Fruit fly (Drosophila melanogaster): ENCODE data around the gene CG18266.

Gene CG18266

DNA sequence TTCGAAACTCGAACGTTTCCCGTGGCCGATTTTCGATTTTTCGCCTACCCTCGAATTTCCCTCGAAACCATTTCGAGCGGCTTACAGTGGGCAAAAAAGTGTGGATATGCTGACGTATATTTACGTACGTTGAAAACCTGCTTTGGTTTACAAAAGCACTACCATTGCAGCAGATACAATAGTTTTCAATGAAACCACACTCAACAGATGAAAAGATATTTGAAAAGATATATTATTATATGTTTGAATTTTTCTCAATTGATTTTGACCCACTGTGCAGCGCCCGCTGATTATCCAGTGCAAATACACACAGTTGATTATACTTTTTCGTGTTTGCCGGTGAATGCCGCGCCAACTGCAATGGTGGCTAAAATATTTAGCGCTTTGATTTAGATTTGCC is 13.5 kb downstream of the CG18266 start:
- TF ChIP-seq CG14711 (tag; optimal IDR thresholded peaks at IDR 0.05): no peak
- no peak for TF ChIP-seq bab1 (GFP tag; optimal IDR thresholded peaks at IDR 0.05)
- TF ChIP-seq CG33017 (tag; optimal IDR thresholded peaks at IDR 0.05): no peak
- TF ChIP-seq ovo (GFP tag; optimal IDR thresholded peaks at IDR 0.05): no peak
- no peak for TF ChIP-seq kay (GFP tag; ENCODE audit: borderline replicate concordance)
- no peak for TF ChIP-seq Clk (GFP tag; optimal IDR thresholded peaks at IDR 0.05)
- no peak for TF ChIP-seq cic (GFP tag; optimal IDR thresholded peaks at IDR 0.05)

DNA sequence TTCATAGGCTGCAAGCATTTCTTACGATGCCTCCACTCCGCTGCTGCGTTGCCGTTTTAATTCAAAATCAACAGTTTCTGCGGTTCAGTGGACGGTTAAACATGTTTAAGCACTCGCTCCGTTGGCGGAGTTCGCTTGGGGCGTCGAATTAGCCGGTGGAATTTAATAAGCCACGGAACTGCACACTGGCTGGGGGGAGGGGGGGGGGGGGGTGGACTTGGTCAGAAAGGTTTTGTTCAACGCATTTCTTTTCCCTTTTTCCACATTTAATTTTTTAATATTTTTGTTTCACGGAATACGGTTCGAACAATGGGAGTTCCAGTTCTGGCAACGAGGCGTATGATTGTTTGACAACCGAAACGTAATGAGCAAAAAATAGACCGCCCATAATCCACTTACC is 14.0 kb downstream of the CG18266 start:
- TF ChIP-seq CG1620 (GFP tag; optimal IDR thresholded peaks at IDR 0.05): no peak

DNA sequence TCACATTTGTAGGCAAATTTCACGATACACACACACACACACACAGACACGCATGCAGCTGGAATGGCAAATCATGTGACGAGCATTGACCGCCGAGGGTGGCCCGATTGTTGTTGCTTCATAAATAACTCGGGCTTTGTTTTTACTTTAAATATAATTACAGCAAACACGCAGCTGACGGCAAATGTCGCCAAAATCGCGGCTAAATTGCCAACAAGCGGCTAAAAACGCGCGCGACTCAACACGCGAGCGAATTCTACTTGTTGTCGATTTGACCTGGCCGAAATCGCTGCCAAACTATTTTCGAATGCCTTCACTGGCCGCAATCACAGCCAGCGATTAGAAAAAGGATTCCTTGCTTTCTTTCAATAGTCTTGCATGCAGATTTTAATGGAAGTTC is 20.6 kb downstream of the CG18266 start:
- TF ChIP-seq tj (GFP tag; optimal IDR thresholded peaks at IDR 0.05) (no peak), toe (GFP tag; optimal IDR thresholded peaks at IDR 0.05) (no peak), CG5204 (GFP tag; optimal IDR thresholded peaks at IDR 0.05) (no peak), CG33017 (tag; optimal IDR thresholded peaks at IDR 0.05) (no peak), Clk (GFP tag; optimal IDR thresholded peaks at IDR 0.05) (no peak), cic (GFP tag; optimal IDR thresholded peaks at IDR 0.05) (no peak), Hr96 (GFP tag; optimal IDR thresholded peaks at IDR 0.05) (no peak), CG12768 (GFP tag; optimal IDR thresholded peaks at IDR 0.05) (no peak), CG7045 (GFP tag; optimal IDR thresholded peaks at IDR 0.05) (no peak), CG7101 (tag; optimal IDR thresholded peaks at IDR 0.05) (no peak), ovo (GFP tag; optimal IDR thresholded peaks at IDR 0.05) (no peak), Crg-1 (GFP tag; optimal IDR thresholded peaks at IDR 0.05) (no peak), CG1620 (GFP tag; optimal IDR thresholded peaks at IDR 0.05) (no peak)

DNA sequence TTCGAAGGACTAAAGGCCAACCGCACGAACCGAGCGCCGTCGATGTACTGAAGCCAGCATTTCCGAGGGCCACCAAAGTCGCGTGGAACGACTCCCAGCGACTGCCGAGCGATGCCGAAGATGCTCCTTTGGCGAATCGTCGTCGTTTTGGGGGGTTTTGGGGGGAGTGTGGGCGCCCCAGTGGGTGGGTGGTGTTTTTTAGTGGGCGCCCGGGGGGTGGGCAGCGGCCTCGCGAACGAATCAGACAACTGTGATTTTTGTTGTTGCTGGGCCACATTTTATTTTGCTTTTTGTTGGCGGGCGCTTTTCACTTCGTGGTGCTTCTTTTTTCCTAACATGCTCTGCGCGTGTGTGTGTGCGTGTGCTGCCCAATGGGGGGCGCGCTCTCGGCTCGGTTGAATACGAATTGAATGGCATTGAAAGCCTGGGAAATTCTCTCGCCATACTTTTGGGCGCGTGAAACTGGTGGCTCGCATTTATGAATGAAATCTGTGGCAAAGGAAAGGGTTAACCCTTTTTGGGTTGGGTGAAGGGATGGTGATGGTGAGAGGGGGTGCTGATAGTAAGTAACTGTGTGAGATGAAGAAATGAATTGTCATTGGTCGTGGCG is 21.4 kb downstream of the CG18266 start, which contains the start of gene DIP-eta:
TSS of gene DIP-eta (minus strand) at position 51 of the 610 bp plus-strand sequence.
- TF ChIP-seq kay (GFP tag; ENCODE audit: borderline replicate concordance): no peak
- no peak for TF ChIP-seq CG5204 (GFP tag; optimal IDR thresholded peaks at IDR 0.05)
- TF ChIP-seq cic (GFP tag; optimal IDR thresholded peaks at IDR 0.05): no peak
- peak; percentile 64 for TF ChIP-seq CG7045 (GFP tag; optimal IDR thresholded peaks at IDR 0.05)
- no peak for TF ChIP-seq CG11617 (GFP tag; optimal IDR thresholded peaks at IDR 0.05)
- TF ChIP-seq CG12768 (GFP tag; optimal IDR thresholded peaks at IDR 0.05): peak; percentile 26
- no peak for TF ChIP-seq Crg-1 (GFP tag; optimal IDR thresholded peaks at IDR 0.05)
- no peak for TF ChIP-seq cnc (optimal IDR thresholded peaks at IDR 0.05)
- TF ChIP-seq CG33017 (tag; optimal IDR thresholded peaks at IDR 0.05): no peak
- TF ChIP-seq tj (GFP tag; optimal IDR thresholded peaks at IDR 0.05): no peak
- no peak for TF ChIP-seq Hr96 (GFP tag; optimal IDR thresholded peaks at IDR 0.05)

DNA sequence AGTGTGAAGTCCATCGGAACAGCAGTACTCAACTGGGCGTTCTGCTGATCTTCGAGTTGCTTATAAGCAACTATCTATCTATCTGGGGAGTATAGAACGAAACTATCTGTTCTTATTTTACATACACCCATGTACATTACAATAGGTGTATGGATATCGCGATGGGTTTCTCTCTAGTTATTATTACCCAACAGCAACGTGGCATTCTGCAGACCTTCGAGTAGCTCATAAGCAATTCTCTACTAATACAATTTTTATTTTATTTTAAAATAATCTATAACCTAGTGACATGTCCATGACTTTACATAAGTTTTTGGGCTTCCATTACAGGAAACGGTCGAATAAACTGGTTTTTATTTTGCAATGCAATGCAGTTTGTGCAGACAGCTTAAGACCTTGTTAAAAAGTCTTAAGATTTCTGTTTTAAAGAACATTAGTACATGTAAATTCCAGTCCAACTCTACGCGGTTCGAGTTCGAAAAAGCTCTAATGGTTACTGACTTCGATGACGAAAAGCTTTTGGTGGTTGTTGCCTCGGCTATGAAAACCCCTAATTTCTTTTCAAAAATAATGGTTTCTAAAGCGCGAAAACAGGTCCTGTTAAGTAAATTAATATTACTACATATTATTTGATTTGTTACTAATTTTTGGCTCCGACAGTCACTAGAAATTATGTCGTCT is 27.2 kb downstream of the CG18266 start, which contains the start of gene Cyp6a16:
TSS of gene Cyp6a16 (minus strand) at position 36 of the 681 bp plus-strand sequence.
- no peak for TF ChIP-seq ovo (GFP tag; optimal IDR thresholded peaks at IDR 0.05)
- TF ChIP-seq cnc (optimal IDR thresholded peaks at IDR 0.05): no peak
- TF ChIP-seq CG5204 (GFP tag; optimal IDR thresholded peaks at IDR 0.05): no peak
- TF ChIP-seq pad (GFP tag; optimal IDR thresholded peaks at IDR 0.05): no peak
- TF ChIP-seq CG12768 (GFP tag; optimal IDR thresholded peaks at IDR 0.05): no peak
- no peak for TF ChIP-seq CG7101 (tag; optimal IDR thresholded peaks at IDR 0.05)
- no peak for TF ChIP-seq tj (GFP tag; optimal IDR thresholded peaks at IDR 0.05)
- no peak for TF ChIP-seq Crg-1 (GFP tag; optimal IDR thresholded peaks at IDR 0.05)
- TF ChIP-seq CG14711 (tag; optimal IDR thresholded peaks at IDR 0.05): no peak
- no peak for TF ChIP-seq kay (GFP tag; ENCODE audit: borderline replicate concordance)
- TF ChIP-seq toe (GFP tag; optimal IDR thresholded peaks at IDR 0.05): no peak
- TF ChIP-seq bab1 (GFP tag; optimal IDR thresholded peaks at IDR 0.05): no peak
- TF ChIP-seq CG1620 (GFP tag; optimal IDR thresholded peaks at IDR 0.05): no peak
- TF ChIP-seq CG33017 (tag; optimal IDR thresholded peaks at IDR 0.05): no peak
- no peak for TF ChIP-seq Mnt (GFP tag; optimal IDR thresholded peaks at IDR 0.05)
- no peak for TF ChIP-seq Hr96 (GFP tag; optimal IDR thresholded peaks at IDR 0.05)
- no peak for TF ChIP-seq CG7045 (GFP tag; optimal IDR thresholded peaks at IDR 0.05)
